Worm (Caenorhabditis elegans): ENCODE measurements around the gene kqt-2.

- TF ChIP-seq ZK546.5 (tag; optimal IDR thresholded peaks at IDR 0.05) (no peak), elt-3 (tag; optimal IDR thresholded peaks at IDR 0.05) (no peak), nhr-11 (tag; optimal IDR thresholded peaks at IDR 0.05) (no peak), ztf-11 (tag; optimal IDR thresholded peaks at IDR 0.05) (no peak), nhr-12 (tag; optimal IDR thresholded peaks at IDR 0.05) (no peak), ceh-16 (tag; optimal IDR thresholded peaks at IDR 0.05) (no peak), R02D3.7 (tag; optimal IDR thresholded peaks at IDR 0.05) (no peak), unc-39 (tag; optimal IDR thresholded peaks at IDR 0.05) (no peak), skn-1 (tag; optimal IDR thresholded peaks at IDR 0.05) (no peak), lin-15B (tag; optimal IDR thresholded peaks at IDR 0.05) (no peak)
Measured at ce11 chrX:8247088-8247487, 919 bp upstream of the kqt-2 start.

Measured in whole organism, L3 larva.